Worm (Caenorhabditis elegans): ENCODE data around the gene math-5.

Gene math-5

DNA sequence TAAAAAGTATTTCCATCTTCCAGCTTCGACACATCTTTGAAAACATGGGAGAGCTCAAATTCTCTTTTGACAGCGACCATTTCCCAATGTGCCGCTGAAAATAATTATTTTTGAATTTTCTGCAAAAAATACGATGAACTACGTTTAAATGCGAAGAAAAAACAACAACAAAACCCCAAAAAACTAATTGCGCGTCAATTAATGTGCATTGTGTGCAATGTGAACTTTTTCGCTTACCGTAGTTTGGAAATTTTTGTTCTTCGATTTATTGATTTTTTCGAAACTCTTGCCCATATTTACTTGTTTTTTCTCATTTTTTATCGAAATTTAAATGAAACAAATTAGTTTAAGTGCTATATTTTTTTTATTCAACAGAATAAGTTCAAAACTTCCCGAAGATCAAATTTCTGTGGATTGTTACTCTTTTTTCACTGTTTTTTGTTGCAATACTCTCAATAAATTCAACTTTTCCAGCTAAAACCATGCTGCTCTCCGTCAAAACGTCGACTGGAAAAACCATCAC, 40.1 kb upstream of the math-5 start, which contains the start of the genes bath-2 and F52C6.4:
Gene bath-2, minus strand, starts transcription at position 101 of the 523 bp plus-strand sequence.
Gene F52C6.4, plus strand, starts transcription at position 473 of the 523 bp plus-strand sequence.
- TF ChIP-seq zip-11 (GFP tag; IDR thresholded peaks at IDR 0.05) (no peak), aha-1 (tag) (peak; percentile 5)

- TF ChIP-seq nhr-6 (tag; optimal IDR thresholded peaks at IDR 0.05) (no peak), nhr-102 (tag; optimal IDR thresholded peaks at IDR 0.05) (no peak), hmg-1.1 (GFP tag; IDR thresholded peaks at IDR 0.05) (no peak), nhr-77 (tag; optimal IDR thresholded peaks at IDR 0.05) (no peak), arid-1 (GFP tag; conservative IDR thresholded peaks at IDR 0.05) (no peak), aly-2 (tag; optimal IDR thresholded peaks at IDR 0.05) (no peak), zip-11 (GFP tag; IDR thresholded peaks at IDR 0.05) (no peak)
These were observed 38.4 kb upstream of the math-5 start, which contains the start of gene bath-7 for ce11 chrII:1921018-1921417. TSS of gene bath-7 (minus strand) at chrII:1921118.

ce11 chrII:1917862-1918261, 35.3 kb upstream of the math-5 start, which contains the start of gene bath-4:
TSS of gene bath-4 (minus strand) at chrII:1917962.
- TF ChIP-seq tag-97 (GFP tag; IDR thresholded peaks at IDR 0.05) (no peak), snpc-4 (tag; optimal IDR thresholded peaks at IDR 0.05) (no peak)

DNA sequence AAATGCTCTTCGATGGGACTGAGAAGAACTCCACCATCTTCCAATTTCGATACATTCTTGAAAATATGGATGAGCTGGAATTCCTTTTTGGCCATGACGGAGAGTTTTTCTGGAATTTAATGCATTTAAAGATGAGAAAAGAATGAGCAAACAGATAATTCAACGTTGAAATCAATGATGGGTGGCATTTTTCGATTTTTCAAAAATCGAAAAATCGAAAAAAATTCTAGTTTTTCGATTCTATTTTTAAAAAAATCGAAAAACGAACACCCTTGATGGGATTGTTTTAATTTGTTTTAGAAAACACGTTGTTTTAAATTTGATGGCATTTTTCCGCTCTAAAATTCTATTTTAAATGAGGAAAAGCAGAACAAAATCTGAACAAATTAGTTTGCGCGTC, 30.1 kb upstream of the math-5 start, which contains the start of gene math-31:
Gene math-31, minus strand, starts transcription at position 101 of the 400 bp plus-strand sequence.
- TF ChIP-seq hlh-30 (tag; optimal IDR thresholded peaks at IDR 0.05; ENCODE audit: insufficient read depth) (no peak), ztf-7 (tag; optimal IDR thresholded peaks at IDR 0.05) (no peak), daf-16 (GFP tag; optimal IDR thresholded peaks at IDR 0.05) (no peak), daf-16 (tag; optimal IDR thresholded peaks at IDR 0.05) (no peak), ceh-20 (GFP tag; IDR thresholded peaks at IDR 0.05) (no peak), dve-1 (tag; optimal IDR thresholded peaks at IDR 0.05; ENCODE audit: insufficient read depth) (no peak), ceh-32 (tag; optimal IDR thresholded peaks at IDR 0.05; ENCODE audit: poor library complexity) (no peak), nhr-25 (tag; optimal IDR thresholded peaks at IDR 0.05; ENCODE audit: borderline replicate concordance, insufficient read depth) (no peak)

- TF ChIP-seq nhr-102 (tag; optimal IDR thresholded peaks at IDR 0.05), result no peak
- TF ChIP-seq nhr-6 (tag; optimal IDR thresholded peaks at IDR 0.05), result no peak
- TF ChIP-seq pqm-1 (tag; optimal IDR thresholded peaks at IDR 0.05), result peak; percentile 19
- TF ChIP-seq ceh-62 (tag; optimal IDR thresholded peaks at IDR 0.05), result no peak
These were observed 22.5 kb upstream of the math-5 start, which contains the start of gene math-22 for ce11 chrII:1905104-1905503. TSS of gene math-22 (plus strand) at chrII:1905404.

DNA sequence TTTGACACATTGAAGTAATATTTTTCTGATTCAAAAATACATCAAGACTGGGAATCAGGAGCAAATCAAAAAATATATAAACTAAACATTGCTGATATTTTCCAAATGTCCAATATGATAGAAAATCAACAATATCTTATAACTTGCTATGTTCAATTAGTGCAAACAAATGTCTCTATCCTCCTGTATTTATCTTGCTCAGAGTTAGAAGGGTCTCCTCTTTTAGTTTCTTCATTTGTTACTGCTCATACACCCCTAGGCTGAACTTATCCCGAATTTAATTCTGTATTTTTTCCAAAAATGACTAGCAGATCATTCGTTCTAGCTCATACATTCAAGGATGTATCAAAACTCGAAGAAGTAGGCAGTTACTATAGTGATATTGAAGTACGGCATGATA, 19.4 kb upstream of the math-5 start, which contains the start of gene math-23:
Gene math-23, plus strand, starts transcription at position 301 of the 400 bp plus-strand sequence.
- no peak for TF ChIP-seq daf-8 (GFP tag; IDR thresholded peaks at IDR 0.05)
- no peak for TF ChIP-seq snpc-4 (tag; optimal IDR thresholded peaks at IDR 0.05)
- TF ChIP-seq attf-4 (tag; optimal IDR thresholded peaks at IDR 0.05), result no peak
- no peak for TF ChIP-seq nhr-111 (GFP tag; optimal IDR thresholded peaks at IDR 0.05)
- TF ChIP-seq zip-2 (tag; optimal IDR thresholded peaks at IDR 0.05), result no peak
- TF ChIP-seq mdt-29 (GFP tag; IDR thresholded peaks at IDR 0.05), result no peak

ce11 chrII:1899934-1900333, 17.3 kb upstream of the math-5 start, which contains the start of gene math-24:
TSS of gene math-24 (plus strand) at chrII:1900234.
- TF ChIP-seq lin-39 (tag; optimal IDR thresholded peaks at IDR 0.05), result no peak
- TF ChIP-seq mdl-1 (tag; optimal IDR thresholded peaks at IDR 0.05), result no peak
- TF ChIP-seq tra-1 (GFP tag; IDR thresholded peaks at IDR 0.05), result no peak
- TF ChIP-seq dmd-8 (GFP tag; IDR thresholded peaks at IDR 0.05), result no peak
- TF ChIP-seq F37D6.2 (tag; optimal IDR thresholded peaks at IDR 0.05), result no peak
- no peak for TF ChIP-seq dmd-9 (GFP tag; IDR thresholded peaks at IDR 0.05)
- no peak for TF ChIP-seq cey-2 (tag; optimal IDR thresholded peaks at IDR 0.05; ENCODE audit: borderline replicate concordance, insufficient read depth)
- no peak for TF ChIP-seq madf-9 (GFP tag; conservative IDR thresholded peaks at IDR 0.05)
- TF ChIP-seq set-16 (GFP tag; IDR thresholded peaks at IDR 0.05), result no peak
